Fruit fly (Drosophila melanogaster) whole organism, embryonic: ENCODE measurements around the gene CG5435.
A peak's percentile ranks its signal among the peaks of the same experiment; 100 is the strongest.

Experiments
- Adf1 ChIP-seq: fragments of 200-800 bp; sonication (Bioruptor generic); IDR thresholded peaks from 2 replicates; pipeline ENCODE4 v1.3.6; 2022; ENCODE audit warnings: missing biosample characterization, missing genetic modification characterization
- B-H2 ChIP-seq: fragments of 200-800 bp; sonication (Bioruptor generic); optimal IDR thresholded peaks from 2 replicates; lab custom pipeline; 2018; ENCODE audit warnings: missing biosample characterization, mild to moderate bottlenecking, missing genetic modification characterization
- Bgb ChIP-seq: fragments of 200-800 bp; sonication (Bioruptor generic); IDR thresholded peaks from 2 replicates; pipeline ENCODE4 v1.3.6; 2022; ENCODE audit warnings: missing biosample characterization, missing genetic modification characterization; ENCODE audit not compliant: partially characterized antibody
- CG10654 ChIP-seq: fragments of 200-800 bp; sonication (Bioruptor generic); optimal IDR thresholded peaks from 2 replicates; lab custom pipeline; 2016; ENCODE audit warnings: missing biosample characterization, missing genetic modification characterization
- CG10959 ChIP-seq: fragments of 200-800 bp; sonication (Bioruptor generic); IDR thresholded peaks from 2 replicates; pipeline ENCODE4 v1.3.6; 2022; ENCODE audit warnings: missing biosample characterization, missing genetic modification characterization
- CG11085 ChIP-seq: fragments of 200-800 bp; sonication (Bioruptor generic); IDR thresholded peaks from 2 replicates; pipeline ENCODE4 v1.3.6; 2022; ENCODE audit warnings: missing biosample characterization, missing genetic modification characterization
- CG11093 ChIP-seq: fragments of 200-800 bp; sonication (Bioruptor generic); IDR thresholded peaks from 3 replicates; pipeline ENCODE4 v1.3.6; 2022; ENCODE audit warnings: missing biosample characterization, missing genetic modification characterization
- CG11504 ChIP-seq: fragments of 200-800 bp; sonication (Bioruptor generic); optimal IDR thresholded peaks from 3 replicates; lab custom pipeline; 2019; ENCODE audit warnings: missing biosample characterization, mild to moderate bottlenecking, missing genetic modification characterization, moderate library complexity
- CG12744 ChIP-seq: fragments of 200-800 bp; sonication (Bioruptor generic); optimal IDR thresholded peaks from 2 replicates; lab custom pipeline; 2016; ENCODE audit warnings: missing biosample characterization, missing genetic modification characterization
- CG13123 ChIP-seq: fragments of 200-800 bp; sonication (Bioruptor generic); optimal IDR thresholded peaks from 2 replicates; lab custom pipeline; 2016; ENCODE audit warnings: missing biosample characterization, missing genetic modification characterization
- CG14965 ChIP-seq: fragments of 200-800 bp; sonication (Bioruptor generic); optimal IDR thresholded peaks from 2 replicates; lab custom pipeline; 2016; ENCODE audit warnings: missing biosample characterization, missing genetic modification characterization, borderline replicate concordance
- CG1602 ChIP-seq: fragments of 200-800 bp; sonication (Bioruptor generic); optimal IDR thresholded peaks from 3 replicates; lab custom pipeline; 2016; ENCODE audit warnings: missing biosample characterization, missing genetic modification characterization
- CG16815 ChIP-seq: fragments of 200-800 bp; sonication (Bioruptor generic); optimal IDR thresholded peaks from 3 replicates; lab custom pipeline; 2017; ENCODE audit warnings: missing biosample characterization, mild to moderate bottlenecking, missing genetic modification characterization
- CG18476 ChIP-seq: fragments of 200-800 bp; sonication (Bioruptor generic); optimal IDR thresholded peaks from 2 replicates; lab custom pipeline; 2016; ENCODE audit warnings: missing biosample characterization, mild to moderate bottlenecking, missing genetic modification characterization
- CG18599 ChIP-seq: fragments of 200-800 bp; sonication (Bioruptor generic); optimal IDR thresholded peaks from 3 replicates; lab custom pipeline; 2017; ENCODE audit warnings: missing biosample characterization, missing genetic modification characterization, mild to moderate bottlenecking, moderate library complexity, missing genetic modification reagents
- CG3726 ChIP-seq: fragments of 200-800 bp; sonication (Bioruptor generic); IDR thresholded peaks from 3 replicates; pipeline ENCODE4, ENCODE4 v1.3.6; 2022; ENCODE audit warnings: missing biosample characterization, missing genetic modification characterization
- CG3838 ChIP-seq: fragments of 200-800 bp; sonication (Bioruptor generic); optimal IDR thresholded peaks from 3 replicates; lab custom pipeline; 2016; ENCODE audit warnings: missing biosample characterization, missing genetic modification characterization
- CG7372 ChIP-seq: fragments of 200-800 bp; sonication (Bioruptor generic); IDR thresholded peaks from 2 replicates; pipeline ENCODE4 v1.3.6; 2022; ENCODE audit warnings: missing biosample characterization, missing genetic modification characterization
- CG8359 ChIP-seq: fragments of 200-800 bp; sonication (Bioruptor generic); optimal IDR thresholded peaks from 2 replicates; lab custom pipeline; 2017; ENCODE audit warnings: missing biosample characterization, mild to moderate bottlenecking, missing genetic modification characterization, borderline replicate concordance
- CG8478 ChIP-seq: fragments of >200 bp; optimal IDR thresholded peaks from 2 replicates; lab custom pipeline; 2018
- CG8765 ChIP-seq: fragments of 200-800 bp; sonication (Bioruptor generic); IDR thresholded peaks from 2 replicates; pipeline ENCODE4 v1.3.6; 2022; ENCODE audit warnings: missing biosample characterization, missing genetic modification characterization
- CG9437 ChIP-seq: fragments of 200-800 bp; sonication (Bioruptor generic); optimal IDR thresholded peaks from 2 replicates; lab custom pipeline; 2018; ENCODE audit warnings: missing biosample characterization, mild to moderate bottlenecking, missing genetic modification characterization
- CkIIα-i1 ChIP-seq: fragments of 200-800 bp; sonication (Bioruptor generic); IDR thresholded peaks from 2 replicates; pipeline ENCODE4 v1.3.6; 2022; ENCODE audit warnings: missing biosample characterization, missing genetic modification characterization
- D ChIP-seq, 2 experiments: fragments of 200-800 bp in 1 of 2; fragments of >200 bp in 1 of 2; sonication (Bioruptor generic) in 1 of 2; optimal IDR thresholded peaks; 2 replicates in 1 of 2; 3 replicates in 1 of 2; lab custom pipeline; 2017; ENCODE audit warnings: mild to moderate bottlenecking in 1 of 2, missing biosample characterization in 1 of 2, missing genetic modification characterization in 1 of 2, missing genetic modification reagents in 1 of 2
- Dbx ChIP-seq: fragments of 200-800 bp; sonication (Bioruptor generic); IDR thresholded peaks from 3 replicates; pipeline ENCODE4 v1.3.6; 2022; ENCODE audit warnings: missing biosample characterization, missing genetic modification characterization
- Doc3 ChIP-seq: fragments of 200-800 bp; sonication (Bioruptor generic); IDR thresholded peaks from 3 replicates; pipeline ENCODE4 v1.3.6; 2022; ENCODE audit warnings: missing biosample characterization, missing genetic modification characterization; ENCODE audit not compliant: partially characterized antibody
- Gsc ChIP-seq: fragments of 200-800 bp; sonication (Bioruptor generic); IDR thresholded peaks from 2 replicates; pipeline ENCODE4 v1.3.6; 2022; ENCODE audit warnings: missing biosample characterization, missing genetic modification characterization
- Mad ChIP-seq: fragments of 200-800 bp; sonication (Bioruptor generic); optimal IDR thresholded peaks from 2 replicates; lab custom pipeline; 2016; ENCODE audit warnings: missing biosample characterization, missing genetic modification characterization
- Meics ChIP-seq: fragments of 200-800 bp; sonication (Bioruptor generic); optimal IDR thresholded peaks from 2 replicates; lab custom pipeline; 2017; ENCODE audit warnings: missing biosample characterization, mild to moderate bottlenecking, missing genetic modification characterization
- Nf-YA ChIP-seq: fragments of 200-800 bp; sonication (Bioruptor generic); IDR thresholded peaks from 2 replicates; pipeline ENCODE4 v1.3.6; 2022; ENCODE audit warnings: missing biosample characterization, missing genetic modification characterization
- chm ChIP-seq: fragments of 200-800 bp; sonication (Bioruptor generic); IDR thresholded peaks from 2 replicates; pipeline ENCODE4 v1.3.6; 2022; ENCODE audit warnings: missing biosample characterization, missing genetic modification characterization
- dimm ChIP-seq: fragments of 200-800 bp; sonication (Bioruptor generic); IDR thresholded peaks from 2 replicates; pipeline ENCODE4 v1.3.6; 2022; ENCODE audit warnings: missing biosample characterization, missing genetic modification characterization
- dm ChIP-seq: fragments of 200-800 bp; sonication (Bioruptor generic); optimal IDR thresholded peaks from 3 replicates; lab custom pipeline; 2016; ENCODE audit warnings: missing biosample characterization, missing genetic modification characterization
- fd64A ChIP-seq: fragments of 200-800 bp; sonication (Bioruptor generic); optimal IDR thresholded peaks from 3 replicates; lab custom pipeline; 2018; ENCODE audit warnings: missing biosample characterization, mild to moderate bottlenecking, missing genetic modification characterization
- h ChIP-seq: fragments of >200 bp; optimal IDR thresholded peaks from 2 replicates; lab custom pipeline; 2017
- inv ChIP-seq: fragments of 200-800 bp; sonication (Bioruptor generic); IDR thresholded peaks from 2 replicates; pipeline ENCODE4 v1.3.6; 2022; ENCODE audit warnings: missing biosample characterization, missing genetic modification characterization; ENCODE audit not compliant: partially characterized antibody
- kni ChIP-seq: fragments of 200-800 bp; sonication (Bioruptor generic); optimal IDR thresholded peaks from 3 replicates; lab custom pipeline; 2017; ENCODE audit warnings: mild to moderate bottlenecking, missing biosample characterization, missing genetic modification reagents, missing genetic modification characterization
- knrl ChIP-seq: fragments of 200-800 bp; sonication (Bioruptor generic); IDR thresholded peaks from 3 replicates; pipeline ENCODE4 v1.3.6; 2022; ENCODE audit warnings: missing biosample characterization, missing genetic modification characterization; ENCODE audit not compliant: partially characterized antibody
- lab ChIP-seq: fragments of 200-800 bp; sonication (Bioruptor generic); optimal IDR thresholded peaks from 3 replicates; lab custom pipeline; 2017; ENCODE audit warnings: missing biosample characterization, missing genetic modification characterization, mild to moderate bottlenecking, moderate library complexity, missing genetic modification reagents
- nerfin-2 ChIP-seq: fragments of 200-800 bp; sonication (Bioruptor generic); IDR thresholded peaks from 2 replicates; pipeline ENCODE4 v1.3.6; 2022; ENCODE audit warnings: missing biosample characterization, missing genetic modification characterization; ENCODE audit not compliant: partially characterized antibody
- org-1 ChIP-seq: fragments of 200-800 bp; sonication (Bioruptor generic); optimal IDR thresholded peaks from 2 replicates; lab custom pipeline; 2017; ENCODE audit warnings: missing biosample characterization, missing genetic modification characterization
- peb ChIP-seq: fragments of 200-800 bp; sonication (Bioruptor generic); IDR thresholded peaks from 2 replicates; pipeline ENCODE4 v1.3.6; 2022; ENCODE audit warnings: missing biosample characterization, missing genetic modification characterization
- pho ChIP-seq: fragments of 200-800 bp; sonication (Bioruptor generic); optimal IDR thresholded peaks from 2 replicates; lab custom pipeline; 2016; ENCODE audit warnings: missing biosample characterization, missing genetic modification characterization
- sens-2 ChIP-seq: fragments of 200-800 bp; sonication (Bioruptor generic); IDR thresholded peaks from 2 replicates; pipeline ENCODE4 v1.3.6; 2022; ENCODE audit warnings: missing biosample characterization, missing genetic modification characterization
- sim ChIP-seq: fragments of 200-800 bp; sonication (Bioruptor generic); IDR thresholded peaks from 2 replicates; pipeline ENCODE4 v1.3.6; 2022; ENCODE audit warnings: missing biosample characterization, missing genetic modification characterization
- sna ChIP-seq: fragments of 200-800 bp; sonication (Bioruptor generic); IDR thresholded peaks from 2 replicates; pipeline ENCODE4 v1.3.6; 2022; ENCODE audit warnings: missing biosample characterization, missing genetic modification characterization; ENCODE audit not compliant: partially characterized antibody
- so ChIP-seq: fragments of 200-800 bp; sonication (Bioruptor generic); IDR thresholded peaks from 3 replicates; pipeline ENCODE4 v1.3.6; 2022; ENCODE audit warnings: missing biosample characterization, missing genetic modification characterization
- sr ChIP-seq: fragments of 200-800 bp; sonication (Bioruptor generic); IDR thresholded peaks from 3 replicates; pipeline ENCODE4 v1.3.6; 2022; ENCODE audit warnings: missing biosample characterization, missing genetic modification characterization
- vfl ChIP-seq: fragments of 200-800 bp; sonication (Bioruptor generic); optimal IDR thresholded peaks from 2 replicates; lab custom pipeline; 2016; ENCODE audit warnings: missing biosample characterization, missing genetic modification characterization
- wek ChIP-seq: fragments of 200-800 bp; sonication (Bioruptor generic); optimal IDR thresholded peaks from 3 replicates; lab custom pipeline; 2018; ENCODE audit warnings: missing biosample characterization, mild to moderate bottlenecking, missing genetic modification characterization, moderate library complexity
- yki ChIP-seq: fragments of >200 bp; optimal IDR thresholded peaks from 3 replicates; lab custom pipeline; 2018

CG5435 gene

dm6 chr2L:12427487-12428101 lies 3.1 kb downstream of the CG5435 start, which contains the start of the genes CG5446 and Trm1 (continued):
- TF ChIP-seq sna = no peak
- TF ChIP-seq CG11093 (GFP tag; lab: Robert Waterston, UW) = no peak
- no peak for TF ChIP-seq knrl (GFP tag; lab: Robert Waterston, UW)
- no peak for TF ChIP-seq sr (GFP tag; lab: Robert Waterston, UW)
- TF ChIP-seq D (optimal IDR thresholded peaks at IDR 0.05; lab: Kevin White, UChicago) = no peak
- TF ChIP-seq D (GFP tag; optimal IDR thresholded peaks at IDR 0.05; lab: Kevin White, UChicago) = peak; percentile 39
- TF ChIP-seq yki = no peak
- no peak for TF ChIP-seq CG11085 (GFP tag; lab: Robert Waterston, UW)
- no peak for TF ChIP-seq CG12744 (GFP tag; lab: Kevin White, UChicago)
- TF ChIP-seq CG3726 (GFP tag; lab: Robert Waterston, UW) = no peak
- peak; percentile 34 for TF ChIP-seq org-1
- TF ChIP-seq CG10654 (GFP tag; lab: Kevin White, UChicago) = peak; percentile 66
- TF ChIP-seq kni (GFP tag; lab: Kevin White, UChicago) = no peak
- peak; percentile 64 for TF ChIP-seq CG1602 (GFP tag; lab: Kevin White, UChicago)
- TF ChIP-seq chm = no peak
- peak; percentile 76 for TF ChIP-seq lab (GFP tag; lab: Kevin White, UChicago)
- no peak for TF ChIP-seq Nf-YA (GFP tag; lab: Robert Waterston, UW)
- 0 out of 2 replicates have a peak, but pooled peaks have one; percentile 40 for TF ChIP-seq CG7372 (GFP tag; lab: Robert Waterston, UW)
- TF ChIP-seq fd64A (GFP tag; lab: Kevin White, UChicago) = no peak
- TF ChIP-seq Meics (GFP tag; lab: Kevin White, UChicago) = peak; percentile 76
- TF ChIP-seq CG18599 (GFP tag; lab: Kevin White, UChicago) = peak; percentile 83
- peak; percentile 36; the same call in 1 of the 2 replicates for TF ChIP-seq Adf1 (GFP tag; lab: Robert Waterston, UW)
- TF ChIP-seq peb = no peak
- peak; percentile 58 for TF ChIP-seq B-H2
- TF ChIP-seq Bgb (GFP tag; lab: Robert Waterston, UW) = peak; percentile 32; the same call in 1 of the 2 replicates
- TF ChIP-seq CG13123 (GFP tag; lab: Kevin White, UChicago) = peak; percentile 37
- TF ChIP-seq wek (GFP tag; lab: Kevin White, UChicago) = no peak
- TF ChIP-seq CG8359 = no peak
- no peak for TF ChIP-seq Doc3
- TF ChIP-seq CG3838 (GFP tag; lab: Kevin White, UChicago) = no peak
- TF ChIP-seq sim (GFP tag; lab: Robert Waterston, UW) = no peak
- TF ChIP-seq CG18476 (GFP tag; lab: Kevin White, UChicago) = peak; percentile 3
- TF ChIP-seq CG8765 (GFP tag; lab: Robert Waterston, UW) = no peak
- no peak for TF ChIP-seq dimm (GFP tag; lab: Robert Waterston, UW)
- no peak for TF ChIP-seq inv
- no peak for TF ChIP-seq vfl (GFP tag; lab: Kevin White, UChicago)
- no peak for TF ChIP-seq h (lab: Kevin White, UChicago)
- no peak for TF ChIP-seq Gsc (GFP tag; lab: Robert Waterston, UW)
- no peak for TF ChIP-seq CG10959 (GFP tag; lab: Robert Waterston, UW)
- no peak for TF ChIP-seq sens-2 (GFP tag; lab: Robert Waterston, UW)
- TF ChIP-seq pho (GFP tag; lab: Kevin White, UChicago) = no peak
- TF ChIP-seq CG14965 (GFP tag; lab: Kevin White, UChicago) = no peak
- TF ChIP-seq CG8478 = no peak
- TF ChIP-seq Dbx (GFP tag; lab: Robert Waterston, UW) = peak; percentile 46; the same call in 1 of the 3 replicates
- TF ChIP-seq CkIIα-i1 = no peak
- peak; percentile 39 for TF ChIP-seq CG16815 (GFP tag; lab: Kevin White, UChicago)
- TF ChIP-seq CG11504 = peak; percentile 81
- no peak for TF ChIP-seq Mad
- peak; percentile 84 for TF ChIP-seq CG9437 (GFP tag; lab: Kevin White, UChicago)
- peak; percentile 34 for TF ChIP-seq dm (GFP tag; lab: Kevin White, UChicago)
- no peak for TF ChIP-seq so
- no peak for TF ChIP-seq nerfin-2
